Worm (Caenorhabditis elegans) whole organism, L1 larva: Measurements from ENCODE around the gene lmp-2.

Source experiments
- Y116A8C.19 ChIP-seq: sonication (generic microtip); optimal IDR thresholded peaks from 2 replicates; lab custom pipeline; 2016; ENCODE audit warnings: missing compliant biosample characterization, missing genetic modification characterization, borderline replicate concordance
- aly-2 ChIP-seq: fragments of 150-350 bp; optimal IDR thresholded peaks from 2 replicates; lab custom pipeline; 2014; ENCODE audit warnings: missing biosample characterization, missing genetic modification characterization
- ceh-63 ChIP-seq: fragments of 200-800 bp; sonication (Bioruptor generic); optimal IDR thresholded peaks from 2 replicates; lab custom pipeline; 2018; ENCODE audit warnings: mild to moderate bottlenecking, missing genetic modification characterization, missing compliant biosample characterization
- ceh-82 ChIP-seq, 3 experiments: fragments of 150-350 bp in 1 of 3; sonication (generic microtip) in 2 of 3; optimal IDR thresholded peaks; 2 replicates each; lab custom pipeline; 2014 to 2017; ENCODE audit warnings: missing biosample characterization in 3 of 3, missing genetic modification characterization in 3 of 3
- ceh-88 ChIP-seq: fragments of 200-800 bp; sonication (Bioruptor generic); IDR thresholded peaks from 2 replicates; pipeline ENCODE4 v1.3.6; 2022; ENCODE audit warnings: missing genetic modification characterization, missing compliant biosample characterization
- dsc-1 ChIP-seq: sonication (generic microtip); optimal IDR thresholded peaks from 2 replicates; lab custom pipeline; 2016; ENCODE audit warnings: mild to moderate bottlenecking, missing genetic modification characterization, missing compliant biosample characterization
- efl-1 ChIP-seq, 4 experiments: fragments of 150-350 bp; optimal IDR thresholded peaks in 3 of 4; peaks in 1 of 4; 1 replicate in 1 of 4; 2 replicates in 3 of 4; lab custom pipeline; 2014; ENCODE audit warnings: missing biosample characterization in 2 of 4, missing genetic modification characterization in 2 of 4, missing genetic modification reagents in 2 of 4
- egl-13 ChIP-seq: sonication (generic microtip); optimal IDR thresholded peaks from 2 replicates; lab custom pipeline; 2016; ENCODE audit warnings: missing genotype, missing genetic modification reagents, missing genetic modification characterization, missing compliant biosample characterization
- elt-2 ChIP-seq: sonication (generic microtip); optimal IDR thresholded peaks from 2 replicates; lab custom pipeline; 2016; ENCODE audit warnings: missing genetic modification characterization, mild to moderate bottlenecking, inconsistent platforms, missing compliant biosample characterization, missing genetic modification reagents
- fkh-4 ChIP-seq: sonication (generic microtip); optimal IDR thresholded peaks from 2 replicates; lab custom pipeline; 2016; ENCODE audit warnings: missing compliant biosample characterization, missing genetic modification characterization, borderline replicate concordance
- fkh-8 ChIP-seq: sonication (generic microtip); optimal IDR thresholded peaks from 2 replicates; lab custom pipeline; 2016; ENCODE audit warnings: mild to moderate bottlenecking, missing genetic modification characterization, missing compliant biosample characterization
- jun-1 ChIP-seq: fragments of 150-350 bp; optimal IDR thresholded peaks from 2 replicates; lab custom pipeline; 2014; ENCODE audit warnings: missing biosample characterization, missing genetic modification reagents, missing genetic modification characterization
- lin-14 ChIP-seq: fragments of 200-800 bp; sonication (Bioruptor generic); optimal IDR thresholded peaks from 2 replicates; lab custom pipeline; 2018; ENCODE audit warnings: mild to moderate bottlenecking, missing genetic modification characterization, moderate library complexity, missing compliant biosample characterization
- lin-15B ChIP-seq: fragments of 150-350 bp; sonication (generic microtip); optimal IDR thresholded peaks from 3 replicates; lab custom pipeline; 2014; ENCODE audit warnings: missing biosample characterization, missing genetic modification characterization
- lin-35 ChIP-seq, 2 experiments: fragments of 150-350 bp; optimal IDR thresholded peaks; 2 replicates each; lab custom pipeline; 2014; ENCODE audit warnings: missing biosample characterization in 2 of 2, missing genetic modification characterization in 2 of 2, missing genetic modification reagents in 2 of 2
- lin-39 ChIP-seq: fragments of 150-350 bp; optimal IDR thresholded peaks from 2 replicates; lab custom pipeline; 2014; ENCODE audit warnings: missing biosample characterization, missing genetic modification reagents, missing genetic modification characterization
- lir-3 ChIP-seq: sonication (generic microtip); optimal IDR thresholded peaks from 2 replicates; lab custom pipeline; 2016; ENCODE audit warnings: mild to moderate bottlenecking, missing genetic modification characterization, moderate library complexity, missing compliant biosample characterization; ENCODE audit not compliant: poor library complexity
- lsy-2 ChIP-seq, 2 experiments: fragments of 150-350 bp; optimal IDR thresholded peaks; 2 replicates each; lab custom pipeline; 2014; ENCODE audit warnings: missing biosample characterization in 2 of 2, missing genetic modification characterization in 2 of 2
- mep-1 ChIP-seq: fragments of 150-350 bp; optimal IDR thresholded peaks from 2 replicates; lab custom pipeline; 2014; ENCODE audit warnings: missing biosample characterization, missing genetic modification characterization
- nhr-12 ChIP-seq: sonication (generic microtip); optimal IDR thresholded peaks from 2 replicates; lab custom pipeline; 2017; ENCODE audit warnings: missing biosample characterization, missing genetic modification characterization
- nhr-28 ChIP-seq: fragments of 150-350 bp; optimal IDR thresholded peaks from 2 replicates; lab custom pipeline; 2014; ENCODE audit warnings: missing biosample characterization, missing genetic modification characterization
- nhr-47 ChIP-seq: sonication (generic microtip); optimal IDR thresholded peaks from 2 replicates; lab custom pipeline; 2016; ENCODE audit warnings: mild to moderate bottlenecking, missing genetic modification characterization, moderate library complexity, missing compliant biosample characterization
- nhr-71 ChIP-seq: sonication (generic microtip); optimal IDR thresholded peaks from 2 replicates; lab custom pipeline; 2016; ENCODE audit warnings: mild to moderate bottlenecking, missing genetic modification characterization, moderate library complexity, missing compliant biosample characterization
- nhr-77 ChIP-seq: fragments of 150-350 bp; optimal IDR thresholded peaks from 2 replicates; lab custom pipeline; 2014; ENCODE audit warnings: missing biosample characterization, missing genetic modification characterization
- nhr-84 ChIP-seq: sonication (generic microtip); optimal IDR thresholded peaks from 2 replicates; lab custom pipeline; 2017; ENCODE audit warnings: missing biosample characterization, missing genetic modification characterization
- nhr-85 ChIP-seq: sonication (generic microtip); peaks from one replicate; lab custom pipeline; 2016; ENCODE audit warnings: missing genetic modification characterization, inconsistent platforms, missing compliant biosample characterization
- skn-1 ChIP-seq: fragments of 150-350 bp; optimal IDR thresholded peaks from 2 replicates; lab custom pipeline; 2014; ENCODE audit warnings: missing biosample characterization, missing genetic modification characterization
- snpc-4 ChIP-seq: fragments of 150-350 bp; optimal IDR thresholded peaks from 2 replicates; lab custom pipeline; 2014; ENCODE audit warnings: missing biosample characterization, missing genetic modification characterization
- snu-23 ChIP-seq: sonication (generic microtip); optimal IDR thresholded peaks from 2 replicates; lab custom pipeline; 2016; ENCODE audit warnings: missing genetic modification characterization, missing compliant biosample characterization
- sox-4 ChIP-seq: sonication (generic microtip); optimal IDR thresholded peaks from 2 replicates; lab custom pipeline; 2016; ENCODE audit warnings: missing genetic modification characterization, missing compliant biosample characterization
- swsn-7 ChIP-seq: sonication (generic microtip); optimal IDR thresholded peaks from 2 replicates; lab custom pipeline; 2016; ENCODE audit warnings: missing genetic modification characterization, missing compliant biosample characterization
- tbx-2 ChIP-seq: sonication (generic microtip); optimal IDR thresholded peaks from 2 replicates; lab custom pipeline; 2016; ENCODE audit warnings: missing genetic modification characterization, missing compliant biosample characterization
- unc-30 ChIP-seq: sonication (generic microtip); optimal IDR thresholded peaks from 2 replicates; lab custom pipeline; 2017; ENCODE audit warnings: missing biosample characterization, missing genetic modification characterization
- unc-62 ChIP-seq: fragments of 150-350 bp; optimal IDR thresholded peaks from 2 replicates; lab custom pipeline; 2014; ENCODE audit warnings: missing biosample characterization, missing genetic modification reagents, missing genetic modification characterization
- unc-86 ChIP-seq: sonication (generic microtip); optimal IDR thresholded peaks from 2 replicates; lab custom pipeline; 2016; ENCODE audit warnings: missing genetic modification characterization, missing compliant biosample characterization
- xbp-1 ChIP-seq: sonication (generic microtip); optimal IDR thresholded peaks from 2 replicates; lab custom pipeline; 2016; ENCODE audit warnings: missing genetic modification characterization, missing compliant biosample characterization
- zag-1 ChIP-seq: fragments of 150-350 bp; optimal IDR thresholded peaks from 2 replicates; lab custom pipeline; 2014; ENCODE audit warnings: missing biosample characterization, missing genetic modification characterization
- ztf-4 ChIP-seq: fragments of 150-350 bp; optimal IDR thresholded peaks from 2 replicates; lab custom pipeline; 2014; ENCODE audit warnings: missing biosample characterization, missing genetic modification characterization

The lmp-2 gene

ce11 chrX:1096808-1097207 lies 28.6 kb upstream of the lmp-2 start, which contains the start of the genes pigx-1 and rme-6 (continued):
- TF ChIP-seq dsc-1 (tag; lab: Kevin White, UChicago), result no peak
- no peak for TF ChIP-seq fkh-4
- TF ChIP-seq lin-39, result no peak
- peak in 1 of 3 experiments; percentile 28 for TF ChIP-seq ceh-82 (tag; optimal IDR thresholded peaks at IDR 0.05; lab: Kevin White, UChicago)
- TF ChIP-seq, all 84 proteins: peak for 15

- TF ChIP-seq Y116A8C.19 (tag; lab: Kevin White, UChicago) (no peak), ceh-82 (tag; optimal IDR thresholded peaks at IDR 0.05; lab: Kevin White, UChicago) (peak in 1 of 3 experiments; percentile 37), snu-23 (peak; percentile 43), unc-86 (tag; lab: Kevin White, UChicago) (peak; percentile 39), unc-30 (tag; lab: Kevin White, UChicago) (no peak), lin-15B (tag; lab: Kevin White, UChicago) (no peak), skn-1 (tag; lab: Kevin White, UChicago) (peak; percentile 64), snpc-4 (no peak), nhr-84 (tag; lab: Kevin White, UChicago) (no peak), zag-1 (no peak), ceh-63 (GFP tag; lab: Kevin White, UChicago) (no peak), efl-1 (optimal IDR thresholded peaks at IDR 0.05; lab: Kevin White, UChicago) (no peak), efl-1 (GFP tag; optimal IDR thresholded peaks at IDR 0.05 in 1 of 2; lab: Kevin White, UChicago) (no peak), elt-2 (tag; lab: Kevin White, UChicago) (no peak), dsc-1 (tag; lab: Kevin White, UChicago) (peak; percentile 9), mep-1 (tag; lab: Kevin White, UChicago) (peak; percentile 76), nhr-71 (peak; percentile 22), lin-35 (GFP tag; optimal IDR thresholded peaks at IDR 0.05; lab: Kevin White, UChicago) (peak in 1 of 2 experiments; percentile 39), tbx-2 (tag; lab: Kevin White, UChicago) (peak; percentile 14), fkh-8 (tag; lab: Kevin White, UChicago) (peak; percentile 7), lsy-2 (tag; optimal IDR thresholded peaks at IDR 0.05; lab: Kevin White, UChicago) (peak in 1 of 2 experiments; percentile 13), swsn-7 (peak; percentile 43), lin-39 (no peak), nhr-47 (tag; lab: Kevin White, UChicago) (peak; percentile 20), xbp-1 (tag; lab: Kevin White, UChicago) (no peak), nhr-77 (tag; lab: Kevin White, UChicago) (no peak), lir-3 (tag; lab: Kevin White, UChicago) (peak; percentile 28), nhr-85 (no peak), jun-1 (no peak), nhr-12 (no peak), ztf-4 (tag; lab: Kevin White, UChicago) (no peak), aly-2 (tag; lab: Kevin White, UChicago) (no peak), egl-13 (peak; percentile 35), lin-14 (GFP tag; lab: Kevin White, UChicago) (peak; percentile 85), sox-4 (tag; lab: Kevin White, UChicago) (no peak), nhr-28 (no peak), unc-62 (GFP tag; lab: Kevin White, UChicago) (no peak)
Observed at ce11 chrX:1103702-1104262, 21.6 kb upstream of the lmp-2 start, which contains the start of gene ife-4. Gene ife-4, plus strand, starts transcription at chrX:1104212.

- no peak for TF ChIP-seq nhr-85
- TF ChIP-seq ceh-88, result no peak
- no peak for TF ChIP-seq snu-23
- TF ChIP-seq jun-1, result no peak
Observed at ce11 chrX:1107758-1108157, 17.7 kb upstream of the lmp-2 start, which contains the start of gene C05D9.4. Gene C05D9.4, plus strand, starts transcription at chrX:1108058.
